Worm (Caenorhabditis elegans) whole organism, midembryonic: ENCODE results near the gene Y37E11AL.12.

Source experiments
- flt-1 ChIP-seq: fragments of 200-800 bp; sonication (Bioruptor generic); IDR thresholded peaks from 2 replicates; pipeline ENCODE4 v1.3.6; 2022; ENCODE audit warnings: missing genetic modification characterization, missing compliant biosample characterization
- med-1 ChIP-seq: sonication (generic microtip); optimal IDR thresholded peaks from 2 replicates; lab custom pipeline; 2017; ENCODE audit warnings: missing genetic modification characterization, mild to moderate bottlenecking, missing compliant biosample characterization, antibody characterized with exemption, missing genetic modification reagents; ENCODE audit not compliant: insufficient read depth
- tab-1 ChIP-seq: fragments of 200-800 bp; sonication (Bioruptor generic); IDR thresholded peaks from 2 replicates; pipeline ENCODE4 v1.3.6; 2022; ENCODE audit warnings: missing genetic modification characterization, missing compliant biosample characterization

ce11 chrIV:3662863-3663262 lies 38.9 kb downstream of the Y37E11AL.12 start:
- TF ChIP-seq tab-1 (no peak), flt-1 (GFP tag; lab: Robert Waterston, UW) (no peak), med-1 (GFP tag; lab: Kevin White, UChicago) (no peak)
